Fruit fly (Drosophila melanogaster): Measurements from ENCODE around the gene Osi15.

- TF ChIP-seq EcR (GFP tag; optimal IDR thresholded peaks at IDR 0.05), result no peak
- TF ChIP-seq pan (optimal IDR thresholded peaks at IDR 0.05), result no peak
Measured at dm6 chr3R:6339795-6340194, 38.2 kb downstream of the Osi15 start, which contains the start of gene Osi20.

Measured in whole organism.